Fruit fly (Drosophila melanogaster) whole organism, embryonic: Measurements from ENCODE around the gene GABA-B-R3.

Experiments
- Abd-B ChIP-seq: fragments of 200-800 bp; sonication (Bioruptor generic); optimal IDR thresholded peaks from 2 replicates; lab custom pipeline; 2018; ENCODE audit warnings: missing biosample characterization, mild to moderate bottlenecking, missing genetic modification characterization, moderate library complexity
- CG11247 ChIP-seq: fragments of 200-800 bp; sonication (Bioruptor generic); IDR thresholded peaks from 2 replicates; pipeline ENCODE4 v1.3.6; 2022; ENCODE audit warnings: missing biosample characterization, missing genetic modification characterization
- CG11504 ChIP-seq: fragments of 200-800 bp; sonication (Bioruptor generic); optimal IDR thresholded peaks from 3 replicates; lab custom pipeline; 2019; ENCODE audit warnings: missing biosample characterization, mild to moderate bottlenecking, missing genetic modification characterization, moderate library complexity
- CG11560 ChIP-seq: fragments of 200-800 bp; sonication (Bioruptor generic); IDR thresholded peaks from 3 replicates; pipeline ENCODE4 v1.3.6; 2022; ENCODE audit warnings: missing biosample characterization, missing genetic modification characterization
- CG12155 ChIP-seq: fragments of 200-800 bp; sonication (Bioruptor generic); optimal IDR thresholded peaks from 3 replicates; lab custom pipeline; 2016; ENCODE audit warnings: missing biosample characterization, missing genetic modification characterization
- CG13775 ChIP-seq: fragments of 200-800 bp; sonication (Bioruptor generic); optimal IDR thresholded peaks from 3 replicates; lab custom pipeline; 2017; ENCODE audit warnings: missing biosample characterization, mild to moderate bottlenecking, missing genetic modification characterization
- CG14667 ChIP-seq: fragments of 200-800 bp; sonication (Bioruptor generic); IDR thresholded peaks from 2 replicates; pipeline ENCODE4 v1.3.6; 2022; ENCODE audit warnings: missing biosample characterization, missing genetic modification characterization
- CG15011 ChIP-seq: fragments of 200-800 bp; sonication (Bioruptor generic); optimal IDR thresholded peaks from 3 replicates; lab custom pipeline; 2018; ENCODE audit warnings: missing biosample characterization, mild to moderate bottlenecking, missing genetic modification characterization
- CG15601 ChIP-seq: fragments of 200-800 bp; sonication (Bioruptor generic); optimal IDR thresholded peaks from 3 replicates; lab custom pipeline; 2019; ENCODE audit warnings: missing biosample characterization, mild to moderate bottlenecking, missing genetic modification characterization, moderate library complexity
- CG15696 ChIP-seq: fragments of 200-800 bp; sonication (Bioruptor generic); optimal IDR thresholded peaks from 2 replicates; lab custom pipeline; 2019; ENCODE audit warnings: missing biosample characterization, mild to moderate bottlenecking, missing genetic modification characterization, moderate library complexity
- CG17328 ChIP-seq: fragments of 200-800 bp; sonication (Bioruptor generic); IDR thresholded peaks from 2 replicates; pipeline ENCODE4 v1.3.6; 2022; ENCODE audit warnings: missing biosample characterization, missing genetic modification characterization
- CG17829 ChIP-seq: fragments of 200-800 bp; optimal IDR thresholded peaks from 2 replicates; lab custom pipeline; 2019; ENCODE audit warnings: missing biosample characterization, mild to moderate bottlenecking, missing genetic modification characterization, moderate library complexity
- CG17912 ChIP-seq: fragments of 200-800 bp; sonication (Bioruptor generic); optimal IDR thresholded peaks from 2 replicates; lab custom pipeline; 2018; ENCODE audit warnings: missing biosample characterization, mild to moderate bottlenecking, missing genetic modification characterization
- CG2199 ChIP-seq: fragments of 200-800 bp; sonication (Bioruptor generic); IDR thresholded peaks from 3 replicates; pipeline ENCODE4 v1.3.6; 2022; ENCODE audit warnings: missing biosample characterization, missing genetic modification characterization
- CG2712 ChIP-seq: fragments of 200-800 bp; optimal IDR thresholded peaks from 3 replicates; lab custom pipeline; 2019; ENCODE audit warnings: missing biosample characterization, mild to moderate bottlenecking, missing genetic modification characterization, moderate library complexity
- CG32532 ChIP-seq: fragments of 200-800 bp; sonication (Bioruptor generic); IDR thresholded peaks from 2 replicates; pipeline ENCODE4 v1.3.6; 2022; ENCODE audit warnings: missing biosample characterization, missing genetic modification characterization
- CG5245 ChIP-seq: fragments of 200-800 bp; sonication (Bioruptor generic); optimal IDR thresholded peaks from 3 replicates; lab custom pipeline; 2016; ENCODE audit warnings: missing biosample characterization, missing genetic modification characterization
- CG6175 ChIP-seq: fragments of 200-800 bp; sonication (Bioruptor generic); IDR thresholded peaks from 3 replicates; pipeline ENCODE4 v1.3.6; 2022; ENCODE audit warnings: missing biosample characterization, missing genetic modification characterization
- CG6813 ChIP-seq: fragments of 200-800 bp; sonication (Bioruptor generic); optimal IDR thresholded peaks from 2 replicates; lab custom pipeline; 2017; ENCODE audit warnings: missing biosample characterization, missing genetic modification characterization, mild to moderate bottlenecking, moderate library complexity, missing genetic modification reagents
- CG7271 ChIP-seq: fragments of 200-800 bp; sonication (Bioruptor generic); optimal IDR thresholded peaks from 2 replicates; lab custom pipeline; 2018; ENCODE audit warnings: missing biosample characterization, mild to moderate bottlenecking, missing genetic modification characterization, moderate library complexity
- CG8089 ChIP-seq: fragments of 200-800 bp; sonication (Bioruptor generic); optimal IDR thresholded peaks from 3 replicates; lab custom pipeline; 2016; ENCODE audit warnings: missing biosample characterization, missing genetic modification characterization
- CG9817 ChIP-seq: fragments of 200-800 bp; sonication (Bioruptor generic); optimal IDR thresholded peaks from 2 replicates; lab custom pipeline; 2018; ENCODE audit warnings: missing biosample characterization, mild to moderate bottlenecking, missing genetic modification characterization, moderate library complexity
- ERR ChIP-seq: fragments of 200-800 bp; sonication (Bioruptor generic); optimal IDR thresholded peaks from 2 replicates; lab custom pipeline; 2016; ENCODE audit warnings: missing biosample characterization, missing genetic modification characterization
- Ets65A ChIP-seq: fragments of 200-800 bp; sonication (Bioruptor generic); peaks from one replicate; lab custom pipeline; 2016; ENCODE audit warnings: missing biosample characterization, missing genetic modification characterization
- Fer3 ChIP-seq: fragments of 200-800 bp; sonication (Bioruptor generic); optimal IDR thresholded peaks from 2 replicates; lab custom pipeline; 2018; ENCODE audit warnings: missing biosample characterization, mild to moderate bottlenecking, missing genetic modification characterization, moderate library complexity
- HLHmδ ChIP-seq: fragments of 200-800 bp; sonication (Bioruptor generic); optimal IDR thresholded peaks from 2 replicates; lab custom pipeline; 2018; ENCODE audit warnings: missing biosample characterization, mild to moderate bottlenecking, missing genetic modification characterization, moderate library complexity
- HmgD ChIP-seq: fragments of 200-800 bp; sonication (Bioruptor generic); optimal IDR thresholded peaks from 3 replicates; lab custom pipeline; 2016; ENCODE audit warnings: missing biosample characterization, missing genetic modification characterization
- MTF-1 ChIP-seq: fragments of 200-800 bp; sonication (Bioruptor generic); optimal IDR thresholded peaks from 2 replicates; lab custom pipeline; 2018; ENCODE audit warnings: missing biosample characterization, mild to moderate bottlenecking, missing genetic modification characterization, borderline replicate concordance
- Mrtf ChIP-seq: fragments of 200-800 bp; sonication (Bioruptor generic); IDR thresholded peaks from 3 replicates; pipeline ENCODE4 v1.3.6; 2022; ENCODE audit warnings: missing biosample characterization, missing genetic modification characterization
- NFAT ChIP-seq: fragments of 200-800 bp; sonication (Bioruptor generic); IDR thresholded peaks from 2 replicates; pipeline ENCODE4 v1.3.6; 2022; ENCODE audit warnings: missing biosample characterization, missing genetic modification characterization
- NK7.1 ChIP-seq: fragments of 200-800 bp; sonication (Bioruptor generic); optimal IDR thresholded peaks from 3 replicates; lab custom pipeline; 2016; ENCODE audit warnings: missing biosample characterization, missing genetic modification characterization
- NfI ChIP-seq: fragments of 200-800 bp; sonication (Bioruptor generic); optimal IDR thresholded peaks from 3 replicates; lab custom pipeline; 2018; ENCODE audit warnings: missing biosample characterization, mild to moderate bottlenecking, missing genetic modification characterization, moderate library complexity
- PHDP ChIP-seq: fragments of 200-800 bp; sonication (Bioruptor generic); optimal IDR thresholded peaks from 3 replicates; lab custom pipeline; 2018; ENCODE audit warnings: missing biosample characterization, mild to moderate bottlenecking, missing genetic modification characterization, moderate library complexity
- Rfx ChIP-seq: fragments of 200-800 bp; sonication (Bioruptor generic); IDR thresholded peaks from 2 replicates; pipeline ENCODE4 v1.3.6; 2022; ENCODE audit warnings: missing biosample characterization, missing genetic modification characterization
- Ssrp ChIP-seq: fragments of 200-800 bp; sonication (Bioruptor generic); optimal IDR thresholded peaks from 2 replicates; lab custom pipeline; 2018; ENCODE audit warnings: missing biosample characterization, mild to moderate bottlenecking, missing genetic modification characterization, moderate library complexity
- bowl ChIP-seq: fragments of 200-800 bp; sonication (Bioruptor generic); IDR thresholded peaks from 2 replicates; pipeline ENCODE4 v1.3.6; 2022; ENCODE audit warnings: missing biosample characterization, missing genetic modification characterization
- chinmo ChIP-seq: fragments of 200-800 bp; sonication (Bioruptor generic); IDR thresholded peaks from 4 replicates; pipeline ENCODE4 v1.3.6; 2022; ENCODE audit warnings: missing biosample characterization, missing genetic modification characterization; ENCODE audit not compliant: partially characterized antibody
- dysf ChIP-seq: fragments of 200-800 bp; sonication (Bioruptor generic); IDR thresholded peaks from 3 replicates; pipeline ENCODE4 v1.3.6; 2022; ENCODE audit warnings: missing biosample characterization, missing genetic modification characterization
- emc ChIP-seq: fragments of 200-800 bp; sonication (Bioruptor generic); optimal IDR thresholded peaks from 2 replicates; lab custom pipeline; 2016; ENCODE audit warnings: missing biosample characterization, missing genetic modification characterization
- grau ChIP-seq: fragments of 200-800 bp; optimal IDR thresholded peaks from 3 replicates; lab custom pipeline; 2019; ENCODE audit warnings: missing biosample characterization, mild to moderate bottlenecking, missing genetic modification characterization, moderate library complexity
- kah ChIP-seq: fragments of 200-800 bp; sonication (Bioruptor generic); optimal IDR thresholded peaks from 2 replicates; lab custom pipeline; 2018; ENCODE audit warnings: missing biosample characterization, mild to moderate bottlenecking, missing genetic modification characterization
- schlank ChIP-seq: fragments of 200-800 bp; sonication (Bioruptor generic); optimal IDR thresholded peaks from 2 replicates; lab custom pipeline; 2018; ENCODE audit warnings: missing biosample characterization, mild to moderate bottlenecking, missing genetic modification characterization
- slbo ChIP-seq: fragments of 200-800 bp; sonication (Bioruptor generic); IDR thresholded peaks from 2 replicates; pipeline ENCODE4 v1.3.6; 2022; ENCODE audit warnings: missing biosample characterization, missing genetic modification characterization
- sob ChIP-seq: fragments of 200-800 bp; sonication (Bioruptor generic); IDR thresholded peaks from 2 replicates; pipeline ENCODE4 v1.3.6; 2022; ENCODE audit warnings: missing biosample characterization, missing genetic modification characterization
- stwl ChIP-seq: fragments of 200-800 bp; sonication (Bioruptor generic); optimal IDR thresholded peaks from 3 replicates; lab custom pipeline; 2018; ENCODE audit warnings: missing biosample characterization, mild to moderate bottlenecking, missing genetic modification characterization, moderate library complexity
- tup ChIP-seq: fragments of 200-800 bp; sonication (Bioruptor generic); optimal IDR thresholded peaks from 2 replicates; lab custom pipeline; 2016; ENCODE audit warnings: missing biosample characterization, mild to moderate bottlenecking, missing genetic modification characterization, moderate library complexity
- vvl ChIP-seq: fragments of 200-800 bp; sonication (Bioruptor generic); IDR thresholded peaks from 2 replicates; pipeline ENCODE4 v1.3.6; 2022; ENCODE audit warnings: missing biosample characterization, missing genetic modification characterization
- wor ChIP-seq: fragments of 200-800 bp; sonication (Bioruptor generic); IDR thresholded peaks from 2 replicates; pipeline ENCODE4 v1.3.6; 2022; ENCODE audit warnings: missing biosample characterization, missing genetic modification characterization
- yki ChIP-seq: fragments of >200 bp; optimal IDR thresholded peaks from 3 replicates; lab custom pipeline; 2018
- zen ChIP-seq: fragments of 200-800 bp; sonication (Bioruptor generic); optimal IDR thresholded peaks from 3 replicates; lab custom pipeline; 2018; ENCODE audit warnings: missing biosample characterization, mild to moderate bottlenecking, missing genetic modification characterization, moderate library complexity
- zf30C ChIP-seq: fragments of 200-800 bp; sonication (Bioruptor generic); optimal IDR thresholded peaks from 3 replicates; lab custom pipeline; 2018; ENCODE audit warnings: missing biosample characterization, mild to moderate bottlenecking, missing genetic modification characterization

GABA-B-R3 gene

dm6 chr2L:740031-740430 is 9.7 kb upstream of the GABA-B-R3 start:
- TF ChIP-seq emc (GFP tag; lab: Kevin White, UChicago) (no peak), NK7.1 (GFP tag; lab: Kevin White, UChicago) (no peak), CG8089 (no peak), zen (tag; lab: Kevin White, UChicago) (peak; percentile 15), CG17912 (GFP tag; lab: Kevin White, UChicago) (peak; percentile 7), PHDP (tag; lab: Kevin White, UChicago) (no peak), chinmo (GFP tag; lab: Robert Waterston, UW) (peak; percentile 81; the same call in 2 of the 4 replicates), NfI (GFP tag; lab: Kevin White, UChicago) (peak; percentile 1), wor (GFP tag; lab: Robert Waterston, UW) (no peak), NFAT (GFP tag; lab: Robert Waterston, UW) (0 out of 2 replicates have a peak, but pooled peaks have one; percentile 13), CG6813 (GFP tag; lab: Kevin White, UChicago) (no peak), CG2712 (no peak), HmgD (GFP tag; lab: Kevin White, UChicago) (peak; percentile 30), CG15601 (peak; percentile 73), slbo (GFP tag; lab: Robert Waterston, UW) (peak; percentile 58; the same call in 1 of the 2 replicates), CG11504 (tag; lab: Kevin White, UChicago) (peak; percentile 97), CG13775 (GFP tag; lab: Kevin White, UChicago) (peak; percentile 2), ERR (GFP tag; lab: Kevin White, UChicago) (no peak), CG6175 (no peak), schlank (no peak), CG32532 (GFP tag; lab: Robert Waterston, UW) (peak; percentile 55), CG14667 (peak; percentile 24; the same call in 1 of the 2 replicates), CG17328 (GFP tag; lab: Robert Waterston, UW) (no peak), kah (GFP tag; lab: Kevin White, UChicago) (no peak), stwl (tag; lab: Kevin White, UChicago) (peak; percentile 91), grau (peak; percentile 17), Ets65A (GFP tag; lab: Kevin White, UChicago) (peak; percentile 81), Fer3 (tag; lab: Kevin White, UChicago) (no peak), bowl (GFP tag; lab: Robert Waterston, UW) (no peak), HLHmδ (GFP tag; lab: Kevin White, UChicago) (no peak), CG9817 (tag; lab: Kevin White, UChicago) (peak; percentile 19), CG12155 (no peak), yki (lab: Kevin White, UChicago) (peak; percentile 11), CG11560 (tag; lab: Robert Waterston, UW) (peak; percentile 70), sob (GFP tag; lab: Robert Waterston, UW) (peak; percentile 46; the same call in 1 of the 2 replicates), zf30C (no peak), Abd-B (GFP tag; lab: Kevin White, UChicago) (peak; percentile 95), Mrtf (GFP tag; lab: Robert Waterston, UW) (0 out of 3 replicates have a peak, but pooled peaks have one; percentile 31), MTF-1 (no peak), Rfx (GFP tag; lab: Robert Waterston, UW) (peak; percentile 65), CG17829 (tag; lab: Kevin White, UChicago) (no peak), CG15696 (tag; lab: Kevin White, UChicago) (peak; percentile 17), CG11247 (peak; percentile 26; the same call in 1 of the 2 replicates), CG2199 (peak; percentile 93), CG5245 (GFP tag; lab: Kevin White, UChicago) (no peak), dysf (GFP tag; lab: Robert Waterston, UW) (peak; percentile 37; the same call in 1 of the 3 replicates), Ssrp (tag; lab: Kevin White, UChicago) (no peak), CG7271 (no peak), CG15011 (GFP tag; lab: Kevin White, UChicago) (no peak), vvl (GFP tag; lab: Robert Waterston, UW) (peak; percentile 37; the same call in 1 of the 2 replicates), tup (GFP tag; lab: Kevin White, UChicago) (no peak)
